Fruit fly (Drosophila melanogaster) whole organism, pupa: Measurements from ENCODE around the gene CG43779.

ENCODE experiments used
- CG10348 ChIP-seq: fragments of 200-800 bp; sonication (Bioruptor generic); IDR thresholded peaks from 2 replicates; pipeline ENCODE4 v1.3.6; 2022; ENCODE audit warnings: missing biosample characterization, missing genetic modification characterization
- CG12605 ChIP-seq: fragments of 200-800 bp; sonication (Bioruptor generic); IDR thresholded peaks from 2 replicates; pipeline ENCODE4 v1.3.6; 2022; ENCODE audit warnings: missing biosample characterization, missing genetic modification characterization
- CG15710 ChIP-seq: fragments of 200-800 bp; sonication (Bioruptor generic); optimal IDR thresholded peaks from 2 replicates; lab custom pipeline; 2018; ENCODE audit warnings: missing biosample characterization, mild to moderate bottlenecking, missing genetic modification characterization, moderate library complexity
- CG17806 ChIP-seq: fragments of 200-800 bp; sonication (Bioruptor generic); optimal IDR thresholded peaks from 2 replicates; lab custom pipeline; 2018; ENCODE audit warnings: missing biosample characterization, mild to moderate bottlenecking, missing genetic modification characterization, moderate library complexity
- CG32121 ChIP-seq: fragments of 200-800 bp; sonication (Bioruptor generic); IDR thresholded peaks from 2 replicates; pipeline ENCODE4 v1.3.6; 2022; ENCODE audit warnings: missing biosample characterization, missing genetic modification characterization
- CG8301 ChIP-seq: fragments of 200-800 bp; sonication (Bioruptor generic); optimal IDR thresholded peaks from 2 replicates; lab custom pipeline; 2018; ENCODE audit warnings: missing biosample characterization, mild to moderate bottlenecking, missing genetic modification characterization
- D1 ChIP-seq: fragments of 200-800 bp; sonication (Bioruptor generic); optimal IDR thresholded peaks from 2 replicates; lab custom pipeline; 2018; ENCODE audit warnings: missing biosample characterization, mild to moderate bottlenecking, missing genetic modification characterization, moderate library complexity
- EcR ChIP-seq: fragments of 200-800 bp; sonication (Bioruptor generic); optimal IDR thresholded peaks from 3 replicates; lab custom pipeline; 2019; ENCODE audit warnings: missing biosample characterization, missing genetic modification characterization, mild to moderate bottlenecking, moderate library complexity, missing genetic modification reagents
- Ets98B ChIP-seq: fragments of 200-800 bp; sonication (Bioruptor generic); IDR thresholded peaks from 2 replicates; pipeline ENCODE4 v1.3.6; 2022; ENCODE audit warnings: missing biosample characterization, missing genetic modification characterization
- Pif1A ChIP-seq: fragments of 200-800 bp; sonication (Bioruptor generic); optimal IDR thresholded peaks from 3 replicates; lab custom pipeline; 2016; ENCODE audit warnings: missing biosample characterization, missing genetic modification characterization
- Pif1B ChIP-seq: fragments of 200-800 bp; sonication (Bioruptor generic); optimal IDR thresholded peaks from 3 replicates; lab custom pipeline; 2016; ENCODE audit warnings: missing biosample characterization, missing genetic modification characterization
- Snoo ChIP-seq: fragments of 200-800 bp; sonication (Bioruptor generic); optimal IDR thresholded peaks from 3 replicates; lab custom pipeline; 2017; ENCODE audit warnings: missing biosample characterization, mild to moderate bottlenecking, missing genetic modification characterization, inconsistent platforms
- gl ChIP-seq: fragments of 200-800 bp; sonication (Bioruptor generic); optimal IDR thresholded peaks from 2 replicates; lab custom pipeline; 2018; ENCODE audit warnings: missing biosample characterization, mild to moderate bottlenecking, missing genetic modification characterization
- rn ChIP-seq: fragments of 200-800 bp; sonication (Bioruptor generic); IDR thresholded peaks from 2 replicates; pipeline ENCODE4 v1.3.6; 2022; ENCODE audit warnings: missing biosample characterization, missing genetic modification characterization

DNA sequence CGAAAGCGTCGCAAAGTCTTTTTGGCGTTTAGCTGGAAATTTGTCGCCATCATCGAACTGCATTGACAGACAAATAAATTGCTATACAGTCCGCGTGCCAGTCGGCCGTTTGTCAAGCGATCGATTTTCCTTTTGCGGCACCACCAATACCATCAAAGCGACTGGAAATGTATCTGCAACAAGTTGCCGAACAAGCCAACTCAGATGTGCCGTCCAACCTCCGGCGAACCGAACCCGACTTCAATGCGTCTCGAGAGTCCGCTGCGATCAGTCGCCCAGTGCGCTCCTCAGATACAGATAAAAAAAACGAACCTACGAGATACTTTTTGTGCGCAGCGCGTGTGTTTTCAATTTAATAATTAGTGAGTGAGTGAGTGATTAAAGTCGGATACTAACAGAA is 39.9 kb downstream of the CG43779 start:
- TF ChIP-seq Snoo (no peak), CG12605 (GFP tag; lab: Robert Waterston, UW) (no peak), Pif1A (GFP tag; lab: Kevin White, UChicago) (no peak), rn (GFP tag; lab: Robert Waterston, UW) (no peak), EcR (GFP tag; lab: Kevin White, UChicago) (peak; percentile 21), D1 (no peak), CG15710 (no peak), CG32121 (GFP tag; lab: Robert Waterston, UW) (no peak), gl (tag; lab: Kevin White, UChicago) (no peak), CG17806 (tag; lab: Kevin White, UChicago) (no peak), CG8301 (tag; lab: Kevin White, UChicago) (no peak), Ets98B (GFP tag; lab: Robert Waterston, UW) (no peak), Pif1B (no peak), CG10348 (GFP tag; lab: Robert Waterston, UW) (no peak)
